Worm (Caenorhabditis elegans): ENCODE results near the gene nhr-175.

nhr-175 gene

DNA sequence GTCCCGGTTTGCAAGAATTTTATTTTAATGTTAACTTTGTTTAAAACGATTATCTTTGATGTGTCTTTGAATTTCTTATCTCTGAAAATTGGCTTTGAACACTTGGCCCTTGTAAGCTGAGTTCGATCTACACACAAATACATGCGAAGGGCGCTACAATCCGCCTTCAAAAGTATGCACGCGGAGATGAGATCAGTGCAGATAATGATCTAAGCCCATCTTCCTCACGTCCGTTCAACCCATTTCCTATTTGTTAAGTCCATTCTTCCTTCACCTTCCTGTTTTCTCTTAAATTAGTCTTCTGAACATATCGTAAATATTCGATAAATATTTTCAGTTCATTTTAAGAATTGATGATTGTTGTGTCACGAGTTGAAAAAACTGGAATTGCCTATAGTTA, at the start of gene nhr-175:
Gene nhr-175, plus strand, starts transcription at position 339 of the 400 bp plus-strand sequence.
- TF ChIP-seq F13C5.2 (tag; optimal IDR thresholded peaks at IDR 0.05) (no peak), ceh-13 (GFP tag; optimal IDR thresholded peaks at IDR 0.05) (no peak), aly-1 (tag; optimal IDR thresholded peaks at IDR 0.05) (no peak), tra-4 (tag; optimal IDR thresholded peaks at IDR 0.05) (no peak), pes-1 (GFP tag; IDR thresholded peaks at IDR 0.05) (no peak), ceh-36 (tag; optimal IDR thresholded peaks at IDR 0.05) (no peak), ama-1 (optimal IDR thresholded peaks at IDR 0.05) (no peak), hmg-4 (GFP tag; optimal IDR thresholded peaks at IDR 0.05) (no peak)

DNA sequence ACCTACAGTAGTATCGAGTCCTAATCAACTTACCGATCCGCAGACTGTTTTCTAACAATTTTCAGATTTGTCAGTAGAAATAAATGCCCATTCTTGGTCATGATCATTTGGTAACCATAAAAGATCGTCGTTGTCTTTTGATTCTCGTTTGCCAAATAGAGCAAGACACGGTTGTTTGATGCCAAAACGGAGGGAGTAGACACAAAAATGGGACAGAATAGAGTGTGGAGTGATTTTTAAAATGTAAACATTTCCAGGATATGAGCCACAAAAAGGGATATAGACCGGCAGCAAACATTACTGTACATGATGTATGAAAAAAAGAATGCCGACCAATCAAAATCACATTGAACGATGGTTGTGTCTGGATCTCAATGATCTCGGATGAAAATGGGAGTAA, 49.6 kb upstream of the nhr-175 start, which contains the start of gene F55B12.2:
Gene F55B12.2, minus strand, starts transcription at position 101 of the 400 bp plus-strand sequence.
- TF ChIP-seq tbx-37 (GFP tag; conservative IDR thresholded peaks at IDR 0.05) (no peak), ceh-36 (tag; optimal IDR thresholded peaks at IDR 0.05) (no peak), B0310.2 (tag; optimal IDR thresholded peaks at IDR 0.05) (no peak), tra-4 (tag; optimal IDR thresholded peaks at IDR 0.05) (no peak), hnd-1 (tag; optimal IDR thresholded peaks at IDR 0.05) (no peak), tbx-11 (GFP tag; IDR thresholded peaks at IDR 0.05) (no peak), sea-1 (GFP tag; conservative IDR thresholded peaks at IDR 0.05) (no peak), hmbx-1 (tag; optimal IDR thresholded peaks at IDR 0.05) (no peak), ceh-13 (GFP tag; optimal IDR thresholded peaks at IDR 0.05) (no peak), pes-1 (GFP tag; IDR thresholded peaks at IDR 0.05) (no peak), ama-1 (optimal IDR thresholded peaks at IDR 0.05) (no peak), flt-1 (GFP tag; IDR thresholded peaks at IDR 0.05) (no peak), scrt-1 (GFP tag; IDR thresholded peaks at IDR 0.05) (no peak), F13C5.2 (tag; optimal IDR thresholded peaks at IDR 0.05) (no peak)

DNA sequence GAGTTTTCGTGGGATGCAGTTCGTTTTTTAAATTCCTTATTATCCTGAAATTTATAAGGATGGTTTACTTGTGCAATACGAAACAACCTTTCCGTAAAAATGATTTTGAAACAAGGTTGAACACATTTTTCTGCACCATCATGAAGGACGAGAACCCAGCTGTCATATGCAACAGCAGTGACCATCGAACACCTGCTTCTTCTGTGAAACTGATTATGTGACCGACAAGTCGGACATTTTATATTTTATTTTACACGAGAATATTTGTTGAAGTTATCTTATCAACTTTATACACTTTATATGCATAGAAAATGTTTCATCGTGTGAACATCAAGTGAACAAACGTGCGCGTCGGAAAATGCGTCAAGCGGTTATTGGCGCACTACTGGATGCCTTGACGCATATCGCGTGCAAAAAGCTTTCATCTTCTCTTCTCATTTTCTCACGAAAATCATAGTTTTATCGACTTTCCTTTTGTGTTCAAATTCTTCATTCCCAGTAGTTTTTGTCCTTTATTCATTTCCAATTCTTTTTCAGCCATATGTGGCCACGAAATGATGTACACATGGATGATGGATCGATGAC, 47.6 kb upstream of the nhr-175 start, which contains the start of gene sel-10:
Gene sel-10, plus strand, starts transcription at position 538 of the 585 bp plus-strand sequence.
- TF ChIP-seq ceh-36 (tag; optimal IDR thresholded peaks at IDR 0.05) (no peak), sea-1 (GFP tag; conservative IDR thresholded peaks at IDR 0.05) (no peak), F13C5.2 (tag; optimal IDR thresholded peaks at IDR 0.05) (peak; percentile 30)

- no peak for TF ChIP-seq F13C5.2 (tag; optimal IDR thresholded peaks at IDR 0.05)
- TF ChIP-seq sea-1 (GFP tag; conservative IDR thresholded peaks at IDR 0.05) = no peak
- no peak for TF ChIP-seq ceh-13 (GFP tag; optimal IDR thresholded peaks at IDR 0.05)
- no peak for TF ChIP-seq pes-1 (GFP tag; IDR thresholded peaks at IDR 0.05)
- TF ChIP-seq ama-1 (optimal IDR thresholded peaks at IDR 0.05) = no peak
- no peak for TF ChIP-seq scrt-1 (GFP tag; IDR thresholded peaks at IDR 0.05)
- no peak for TF ChIP-seq ets-7 (tag; optimal IDR thresholded peaks at IDR 0.05)
- no peak for TF ChIP-seq ceh-36 (tag; optimal IDR thresholded peaks at IDR 0.05)
- TF ChIP-seq tbx-37 (GFP tag; conservative IDR thresholded peaks at IDR 0.05) = no peak
- no peak for TF ChIP-seq aly-1 (tag; optimal IDR thresholded peaks at IDR 0.05)
Observed at ce11 chrV:13822752-13823151, 43.7 kb upstream of the nhr-175 start, which contains the start of gene hpo-31. hpo-31 (plus strand) TSS chrV:13823052.

- TF ChIP-seq hmbx-1 (tag; optimal IDR thresholded peaks at IDR 0.05) = no peak
- TF ChIP-seq B0310.2 (tag; optimal IDR thresholded peaks at IDR 0.05) = no peak
- TF ChIP-seq tra-4 (tag; optimal IDR thresholded peaks at IDR 0.05) = no peak
Observed at ce11 chrV:13827920-13828319, 38.6 kb upstream of the nhr-175 start, which contains the start of gene nrf-5. nrf-5 (plus strand) TSS chrV:13828267.

DNA sequence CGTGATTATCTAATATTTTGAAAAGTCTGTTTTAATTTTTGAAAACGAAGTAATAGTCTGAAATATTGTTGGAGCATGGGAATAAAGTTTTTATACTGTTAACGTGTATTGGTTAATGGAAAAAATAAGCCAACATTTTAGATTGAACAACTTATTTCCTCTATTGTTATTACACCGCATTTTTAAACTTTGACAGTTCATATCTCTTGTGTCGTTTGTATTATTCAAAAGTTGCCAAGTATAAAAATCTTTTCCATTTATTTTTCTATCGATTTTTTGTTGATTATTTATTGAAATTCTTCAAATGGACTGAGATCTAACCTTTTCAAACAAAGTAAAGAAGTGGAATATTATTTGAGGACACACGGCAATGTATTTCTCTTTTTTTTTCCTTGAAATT, 35.7 kb upstream of the nhr-175 start, which contains the start of gene str-165:
Gene str-165, plus strand, starts transcription at position 301 of the 400 bp plus-strand sequence.
- no peak for TF ChIP-seq ets-7 (tag; optimal IDR thresholded peaks at IDR 0.05)
- TF ChIP-seq F13C5.2 (tag; optimal IDR thresholded peaks at IDR 0.05) = no peak
- TF ChIP-seq tbx-37 (GFP tag; conservative IDR thresholded peaks at IDR 0.05) = no peak
- no peak for TF ChIP-seq hmbx-1 (tag; optimal IDR thresholded peaks at IDR 0.05)
- TF ChIP-seq ama-1 (optimal IDR thresholded peaks at IDR 0.05) = no peak
- TF ChIP-seq tra-4 (tag; optimal IDR thresholded peaks at IDR 0.05) = no peak
- TF ChIP-seq aly-1 (tag; optimal IDR thresholded peaks at IDR 0.05) = no peak
- no peak for TF ChIP-seq hnd-1 (tag; optimal IDR thresholded peaks at IDR 0.05)
- TF ChIP-seq hmg-4 (GFP tag; optimal IDR thresholded peaks at IDR 0.05) = no peak
- TF ChIP-seq scrt-1 (GFP tag; IDR thresholded peaks at IDR 0.05) = no peak
- TF ChIP-seq tbx-11 (GFP tag; IDR thresholded peaks at IDR 0.05) = no peak
- no peak for TF ChIP-seq ceh-36 (tag; optimal IDR thresholded peaks at IDR 0.05)
- TF ChIP-seq ceh-13 (GFP tag; optimal IDR thresholded peaks at IDR 0.05) = no peak
- no peak for TF ChIP-seq sea-1 (GFP tag; conservative IDR thresholded peaks at IDR 0.05)

- TF ChIP-seq ceh-13 (GFP tag; optimal IDR thresholded peaks at IDR 0.05) = no peak
- TF ChIP-seq ceh-36 (tag; optimal IDR thresholded peaks at IDR 0.05) = no peak
- TF ChIP-seq B0310.2 (tag; optimal IDR thresholded peaks at IDR 0.05) = no peak
Observed at ce11 chrV:13833951-13834350, 32.5 kb upstream of the nhr-175 start, which contains the start of gene srx-129. srx-129 (plus strand) TSS chrV:13834251.

DNA sequence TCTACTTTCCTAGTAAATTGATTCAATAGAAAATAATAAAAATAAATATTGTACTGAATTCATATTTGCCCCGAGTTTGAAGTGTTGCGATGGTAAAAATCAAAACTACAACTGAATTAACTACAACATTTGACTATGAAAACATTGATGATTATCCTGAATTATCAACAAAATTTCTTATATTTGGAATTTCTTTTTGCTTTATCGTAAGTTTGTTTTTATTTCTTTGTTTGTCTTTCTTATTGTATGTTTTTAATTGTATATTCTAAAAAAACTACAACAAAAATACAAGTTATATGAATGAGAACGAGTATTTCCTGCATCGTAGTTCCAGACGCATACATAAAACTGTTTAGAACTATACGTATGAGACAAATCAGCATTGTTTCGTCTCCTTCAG, 29.3 kb upstream of the nhr-175 start, which contains the start of gene srx-128:
Gene srx-128, plus strand, starts transcription at position 301 of the 400 bp plus-strand sequence.
- TF ChIP-seq B0310.2 (tag; optimal IDR thresholded peaks at IDR 0.05) (no peak), tra-4 (tag; optimal IDR thresholded peaks at IDR 0.05) (no peak), ama-1 (optimal IDR thresholded peaks at IDR 0.05) (no peak), flt-1 (GFP tag; IDR thresholded peaks at IDR 0.05) (no peak), scrt-1 (GFP tag; IDR thresholded peaks at IDR 0.05) (no peak), pes-1 (GFP tag; IDR thresholded peaks at IDR 0.05) (no peak), tbx-11 (GFP tag; IDR thresholded peaks at IDR 0.05) (no peak), hnd-1 (tag; optimal IDR thresholded peaks at IDR 0.05) (no peak), tbx-37 (GFP tag; conservative IDR thresholded peaks at IDR 0.05) (no peak), hmg-4 (GFP tag; optimal IDR thresholded peaks at IDR 0.05) (no peak), F13C5.2 (tag; optimal IDR thresholded peaks at IDR 0.05) (no peak), ceh-36 (tag; optimal IDR thresholded peaks at IDR 0.05) (no peak), aly-1 (tag; optimal IDR thresholded peaks at IDR 0.05) (no peak), ceh-13 (GFP tag; optimal IDR thresholded peaks at IDR 0.05) (no peak), sea-1 (GFP tag; conservative IDR thresholded peaks at IDR 0.05) (no peak), ets-7 (tag; optimal IDR thresholded peaks at IDR 0.05) (no peak)

Data from whole organism, early embryonic.